Worm (Caenorhabditis elegans) whole organism, L3 larva: Measurements from ENCODE around the gene T16G12.13.
"Not testable (repeated sequence)": the region's sequence is repeated elsewhere in the genome, so short reads cannot be mapped to it uniquely, and the experiment has no call there.

Experiments used
- R02D3.7 ChIP-seq: fragments of 150-350 bp; optimal IDR thresholded peaks from 2 replicates; lab custom pipeline; 2014; ENCODE audit warnings: missing biosample characterization, missing genetic modification characterization
- ZK546.5 ChIP-seq: sonication (generic microtip); optimal IDR thresholded peaks from 2 replicates; lab custom pipeline; 2017; ENCODE audit warnings: missing biosample characterization, missing genetic modification characterization
- aly-2 ChIP-seq: fragments of 150-350 bp; optimal IDR thresholded peaks from 2 replicates; lab custom pipeline; 2014; ENCODE audit warnings: missing biosample characterization, missing genetic modification characterization
- ama-1 ChIP-seq: fragments of 150-350 bp; optimal IDR thresholded peaks from 2 replicates; lab custom pipeline; 2018
- ceh-9 ChIP-seq: sonication (generic microtip); optimal IDR thresholded peaks from 2 replicates; lab custom pipeline; 2018; ENCODE audit warnings: missing biosample characterization, missing genetic modification characterization
- daf-12 ChIP-seq: fragments of 150-350 bp; optimal IDR thresholded peaks from 2 replicates; lab custom pipeline; 2014; ENCODE audit warnings: missing biosample characterization, missing genetic modification reagents, missing genetic modification characterization
- egl-27 ChIP-seq: sonication (generic microtip); optimal IDR thresholded peaks from 4 replicates; lab custom pipeline; 2017; ENCODE audit warnings: missing biosample characterization, missing genetic modification reagents, missing genetic modification characterization
- elt-1 ChIP-seq: fragments of 150-350 bp; optimal IDR thresholded peaks from 2 replicates; lab custom pipeline; 2014; ENCODE audit warnings: missing biosample characterization, missing genetic modification characterization
- elt-3 ChIP-seq, 3 experiments: fragments of 150-350 bp in 1 of 3; sonication (generic microtip) in 2 of 3; optimal IDR thresholded peaks; 2 replicates in 2 of 3; 4 replicates in 1 of 3; lab custom pipeline; 2014 to 2017; ENCODE audit warnings: missing biosample characterization in 3 of 3, missing genetic modification characterization in 3 of 3
- eor-1 ChIP-seq, 2 experiments: fragments of 150-350 bp; optimal IDR thresholded peaks; 2 replicates each; lab custom pipeline; 2014 to 2018; ENCODE audit warnings: missing biosample characterization in 2 of 2, missing genetic modification characterization in 2 of 2
- fkh-2 ChIP-seq: fragments of 150-350 bp; optimal IDR thresholded peaks from 2 replicates; lab custom pipeline; 2014; ENCODE audit warnings: missing biosample characterization, missing genetic modification reagents, missing genetic modification characterization
- fos-1 ChIP-seq: fragments of 150-350 bp; optimal IDR thresholded peaks from 2 replicates; lab custom pipeline; 2014; ENCODE audit warnings: missing biosample characterization, missing genetic modification characterization
- hmg-11 ChIP-seq: sonication (generic microtip); optimal IDR thresholded peaks from 2 replicates; lab custom pipeline; 2016; ENCODE audit warnings: missing genetic modification characterization, missing compliant biosample characterization
- lin-15B ChIP-seq: fragments of 150-350 bp; optimal IDR thresholded peaks from 2 replicates; lab custom pipeline; 2014; ENCODE audit warnings: missing biosample characterization, missing genetic modification characterization
- lsy-12 ChIP-seq: sonication (generic microtip); optimal IDR thresholded peaks from 2 replicates; lab custom pipeline; 2016; ENCODE audit warnings: mild to moderate bottlenecking, missing genetic modification characterization, missing compliant biosample characterization
- mdl-1 ChIP-seq: fragments of 150-350 bp; optimal IDR thresholded peaks from 2 replicates; lab custom pipeline; 2014; ENCODE audit warnings: missing biosample characterization, missing genetic modification characterization
- mml-1 ChIP-seq: fragments of 150-350 bp; sonication (generic microtip); optimal IDR thresholded peaks from 3 replicates; lab custom pipeline; 2014; ENCODE audit warnings: missing biosample characterization, missing genetic modification characterization
- nfya-1 ChIP-seq: sonication (generic microtip); optimal IDR thresholded peaks from 2 replicates; lab custom pipeline; 2017; ENCODE audit warnings: missing genetic modification characterization, mild to moderate bottlenecking, missing compliant biosample characterization, antibody characterized with exemption, moderate library complexity; ENCODE audit not compliant: insufficient read depth
- nhr-25 ChIP-seq: sonication (generic microtip); optimal IDR thresholded peaks from 2 replicates; lab custom pipeline; 2017; ENCODE audit warnings: missing biosample characterization, missing genetic modification characterization
- nhr-43 ChIP-seq: sonication (generic microtip); optimal IDR thresholded peaks from 2 replicates; lab custom pipeline; 2016; ENCODE audit warnings: mild to moderate bottlenecking, missing genetic modification characterization, missing compliant biosample characterization; ENCODE audit not compliant: poor library complexity, severe bottlenecking
- pha-4 ChIP-seq: fragments of 150-350 bp; optimal IDR thresholded peaks from 2 replicates; lab custom pipeline; 2014; ENCODE audit warnings: missing biosample characterization, missing genetic modification reagents, missing genetic modification characterization
- pqm-1 ChIP-seq: fragments of 150-350 bp; optimal IDR thresholded peaks from 2 replicates; lab custom pipeline; 2017; ENCODE audit warnings: missing biosample characterization, missing genetic modification characterization, inconsistent platforms
- snpc-4 ChIP-seq: fragments of 150-350 bp; optimal IDR thresholded peaks from 2 replicates; lab custom pipeline; 2014; ENCODE audit warnings: missing biosample characterization, missing genetic modification characterization
- tbx-2 ChIP-seq: sonication (generic microtip); optimal IDR thresholded peaks from 2 replicates; lab custom pipeline; 2016; ENCODE audit warnings: mild to moderate bottlenecking, missing genetic modification characterization, missing compliant biosample characterization
- unc-39 ChIP-seq: sonication (generic microtip); optimal IDR thresholded peaks from 4 replicates; lab custom pipeline; 2017; ENCODE audit warnings: missing biosample characterization, missing genetic modification characterization
- ztf-11 ChIP-seq: fragments of 150-350 bp; optimal IDR thresholded peaks from 2 replicates; lab custom pipeline; 2014; ENCODE audit warnings: missing biosample characterization, missing genetic modification characterization
- ztf-4 ChIP-seq: fragments of 150-350 bp; optimal IDR thresholded peaks from 2 replicates; lab custom pipeline; 2014; ENCODE audit warnings: missing biosample characterization, missing genetic modification characterization

Gene T16G12.13

DNA sequence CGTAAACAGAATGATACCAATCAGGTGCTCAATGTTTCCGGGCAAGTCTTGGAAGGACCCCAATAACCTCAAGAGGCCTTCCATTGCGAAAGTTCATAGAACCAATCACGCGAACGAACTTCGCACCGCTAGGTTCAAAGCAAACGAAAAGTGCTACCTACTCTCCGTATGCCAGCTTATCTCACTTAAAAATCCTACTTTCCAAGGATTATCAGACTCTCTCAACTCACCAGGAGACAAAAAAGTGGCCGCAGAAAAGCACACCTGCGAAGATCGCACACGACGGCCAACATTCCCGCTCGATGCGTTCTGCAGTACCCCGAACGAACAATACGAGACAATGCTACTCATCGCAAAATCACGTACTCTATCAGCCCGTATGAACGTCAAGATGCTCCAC, 7.4 kb upstream of the T16G12.13 start, which contains the start of gene T16G12.12:
Gene T16G12.12, plus strand, starts transcription at position 301 of the 400 bp plus-strand sequence.
- TF ChIP-seq ama-1 (lab: Kevin White, UChicago); hmg-11 (tag; lab: Kevin White, UChicago); ceh-9 (tag; lab: Kevin White, UChicago): not testable (repeated sequence)
- TF ChIP-seq, all 47 proteins: peak for 0; not testable (repeated sequence) for 47

DNA sequence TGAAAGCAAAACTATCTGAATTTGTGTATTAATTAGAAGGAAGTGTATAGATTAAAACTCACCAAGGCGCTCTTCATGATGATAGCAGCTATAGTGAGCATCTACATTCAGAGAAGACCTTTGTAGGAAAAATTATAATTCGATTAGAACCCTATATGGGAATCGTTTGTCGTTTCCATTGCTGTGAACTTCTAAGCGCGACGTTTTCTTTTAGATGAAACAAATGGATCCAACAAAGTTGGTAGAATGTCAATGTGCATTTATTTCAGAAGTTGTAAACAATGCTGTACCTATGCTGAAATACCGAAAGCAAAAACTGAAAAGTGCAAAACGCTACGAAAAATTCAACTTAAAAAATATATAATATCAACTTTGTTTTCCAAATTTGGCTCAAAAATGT, 4.6 kb upstream of the T16G12.13 start, which contains the start of gene T16G12.10:
Gene T16G12.10, minus strand, starts transcription at position 101 of the 400 bp plus-strand sequence.
- TF ChIP-seq pqm-1 (tag; lab: Kevin White, UChicago), result no peak
- no peak for TF ChIP-seq eor-1 (tag; optimal IDR thresholded peaks at IDR 0.05; lab: Kevin White, UChicago)

DNA sequence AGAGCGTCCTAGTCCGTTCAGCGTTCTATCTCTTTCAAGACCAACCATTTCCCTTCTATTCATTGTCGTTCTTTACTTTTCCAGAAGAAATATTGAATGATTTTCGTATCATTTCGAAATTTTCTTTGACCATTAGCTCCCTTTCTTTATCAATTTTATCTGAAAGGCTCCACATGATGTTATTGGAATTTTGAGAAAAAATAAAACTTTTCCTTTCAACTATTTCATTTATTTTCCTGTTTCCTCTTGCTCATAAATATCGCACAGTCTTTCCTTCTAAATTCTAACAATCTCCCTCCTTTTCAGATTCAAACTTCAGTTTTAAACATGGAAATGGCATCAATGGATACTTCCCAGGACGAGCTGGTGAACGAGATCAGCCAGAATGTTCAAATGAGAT, 3.1 kb upstream of the T16G12.13 start, which contains the start of gene T16G12.4:
Gene T16G12.4, plus strand, starts transcription at position 301 of the 400 bp plus-strand sequence.
- no peak for TF ChIP-seq ceh-9 (tag; lab: Kevin White, UChicago)
- no peak for TF ChIP-seq pqm-1 (tag; lab: Kevin White, UChicago)
- no peak for TF ChIP-seq mdl-1 (tag; lab: Kevin White, UChicago)
- TF ChIP-seq tbx-2 (tag; lab: Kevin White, UChicago), result no peak

DNA sequence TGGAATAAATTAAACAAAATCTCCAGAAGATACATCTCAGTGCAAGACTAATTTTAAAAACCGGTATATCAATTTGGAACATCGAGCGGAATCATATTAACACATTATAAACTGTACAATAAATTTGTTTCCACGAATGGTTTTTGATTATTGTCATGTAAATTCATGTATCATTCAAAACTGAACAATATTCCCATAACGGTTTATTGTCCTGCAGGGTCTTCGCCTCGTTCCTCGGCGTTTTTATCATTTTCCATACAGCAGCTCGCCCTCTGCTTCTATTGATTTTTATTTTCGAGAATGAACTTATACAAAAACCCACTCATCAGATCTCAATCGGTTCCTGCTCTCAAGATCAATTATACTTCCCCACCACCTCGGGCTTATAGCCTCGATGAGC, 1.7 kb upstream of the T16G12.13 start, which contains the start of gene T16G12.8:
Gene T16G12.8, plus strand, starts transcription at position 301 of the 400 bp plus-strand sequence.
- TF ChIP-seq nhr-43 (tag; lab: Kevin White, UChicago) (no peak), ztf-11 (no peak), unc-39 (tag; lab: Kevin White, UChicago) (no peak), R02D3.7 (no peak)

DNA sequence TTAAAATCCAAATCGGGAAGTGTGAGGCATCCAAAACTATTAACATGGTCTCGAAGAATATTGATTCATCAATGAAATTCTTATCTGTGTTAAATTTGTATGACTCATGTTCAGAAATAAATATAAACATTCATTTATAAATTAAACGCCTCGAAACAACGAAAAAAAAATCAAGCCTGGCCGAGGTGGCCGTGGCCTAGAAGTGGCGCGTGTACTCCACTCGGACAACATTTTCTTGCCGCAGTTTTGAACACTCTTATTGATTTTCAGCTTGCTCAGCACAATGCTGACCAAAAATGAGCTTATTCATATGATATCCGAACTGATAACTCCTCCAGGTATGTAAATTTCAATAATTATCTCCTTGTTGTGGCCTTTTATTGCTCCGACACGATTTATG, 3.5 kb downstream of the T16G12.13 start, which contains the start of gene ekl-6:
Gene ekl-6, plus strand, starts transcription at position 265 of the 400 bp plus-strand sequence.
- peak; percentile 65 for TF ChIP-seq hmg-11 (tag; lab: Kevin White, UChicago)
- peak; percentile 48 for TF ChIP-seq lin-15B (tag; lab: Kevin White, UChicago)
- TF ChIP-seq lsy-12 (tag; lab: Kevin White, UChicago), result peak; percentile 22
- TF ChIP-seq snpc-4 (tag; lab: Kevin White, UChicago), result peak; percentile 12
- no peak for TF ChIP-seq daf-12
- TF ChIP-seq fkh-2 (tag; lab: Kevin White, UChicago), result no peak
- peak; percentile 79 for TF ChIP-seq nhr-43 (tag; lab: Kevin White, UChicago)

DNA sequence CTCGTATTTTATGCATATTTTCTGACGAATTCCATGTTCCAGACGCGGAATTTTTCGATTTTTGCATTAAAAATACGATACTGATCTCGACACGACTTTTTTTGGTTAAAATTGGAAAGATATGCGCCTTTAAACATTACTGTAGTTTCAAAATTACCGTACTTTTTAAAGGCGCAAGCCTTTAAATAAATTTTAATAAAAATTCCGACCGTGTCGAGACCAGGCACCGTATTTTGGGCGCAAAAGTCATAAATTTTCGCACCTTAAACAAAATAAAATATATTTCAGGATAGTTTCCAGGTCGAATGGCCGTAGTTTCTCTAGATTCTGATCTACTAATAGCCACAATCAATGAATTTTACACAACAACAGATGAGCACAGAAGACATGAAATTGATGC, 8.6 kb downstream of the T16G12.13 start, which contains the start of gene T16G12.6:
Gene T16G12.6, plus strand, starts transcription at position 301 of the 400 bp plus-strand sequence.
- TF ChIP-seq fos-1 (tag; lab: Kevin White, UChicago), result no peak

DNA sequence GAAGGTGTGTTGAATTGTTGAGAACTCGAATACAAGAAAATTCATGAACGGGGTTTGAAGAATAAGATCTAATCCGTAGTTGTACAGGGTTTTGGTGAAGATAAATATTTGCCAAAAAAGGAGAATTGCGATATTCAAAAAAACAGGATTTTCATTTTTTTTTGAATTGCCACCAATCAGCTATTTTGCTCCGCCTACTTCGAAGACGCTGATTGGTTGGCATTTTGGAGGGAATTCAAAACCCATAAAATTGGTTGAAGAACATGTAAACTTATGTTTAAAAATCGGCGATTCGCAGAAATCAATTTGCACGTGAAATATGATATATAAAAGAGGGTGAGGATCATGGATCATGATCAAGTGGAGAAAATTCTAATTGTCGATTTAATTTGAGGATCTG, 15.4 kb downstream of the T16G12.13 start:
- TF ChIP-seq tbx-2 (tag; lab: Kevin White, UChicago), result no peak
- peak; percentile 92 for TF ChIP-seq nfya-1 (tag; lab: Kevin White, UChicago)
- TF ChIP-seq pha-4 (tag; lab: Kevin White, UChicago), result no peak
- no peak for TF ChIP-seq daf-12
- no peak for TF ChIP-seq ztf-11
- no peak for TF ChIP-seq ZK546.5
- TF ChIP-seq, all 47 proteins: peak for 1

DNA sequence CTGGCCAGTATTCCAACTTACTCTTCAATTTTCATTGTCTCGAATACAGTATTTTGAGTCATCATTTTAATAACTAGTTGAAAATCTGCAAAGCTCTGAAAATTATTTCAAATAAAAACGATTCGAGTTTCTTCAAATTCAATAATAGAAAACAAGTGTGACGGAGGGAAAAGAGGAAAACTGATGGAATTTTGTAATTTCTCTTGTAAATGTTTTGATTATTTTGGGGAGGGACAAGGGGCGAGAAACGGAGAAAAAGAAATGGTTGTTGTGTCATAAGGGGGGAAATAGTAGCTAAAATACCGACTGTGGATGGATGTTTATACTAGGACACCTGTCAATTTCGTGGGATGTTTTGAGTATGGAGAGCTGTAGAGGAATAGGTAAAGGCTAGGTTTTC, 17.5 kb downstream of the T16G12.13 start, which contains the start of gene T16G12.9:
Gene T16G12.9, minus strand, starts transcription at position 101 of the 400 bp plus-strand sequence.
- TF ChIP-seq lin-15B (tag; lab: Kevin White, UChicago) (no peak), ZK546.5 (no peak), fkh-2 (tag; lab: Kevin White, UChicago) (no peak), elt-1 (no peak), aly-2 (tag; lab: Kevin White, UChicago) (no peak), ztf-4 (no peak), lsy-12 (tag; lab: Kevin White, UChicago) (no peak), elt-3 (tag; optimal IDR thresholded peaks at IDR 0.05; lab: Kevin White, UChicago) (no peak), mml-1 (tag; lab: Kevin White, UChicago) (no peak), mdl-1 (tag; lab: Kevin White, UChicago) (no peak), ama-1 (lab: Kevin White, UChicago) (no peak), pqm-1 (tag; lab: Kevin White, UChicago) (no peak), egl-27 (no peak), unc-39 (tag; lab: Kevin White, UChicago) (no peak), nhr-25 (no peak)
- TF ChIP-seq, all 47 proteins: peak for 0
